Fruit fly (Drosophila melanogaster): ENCODE results near the gene Gnpnat.

The Gnpnat gene

dm6 chr3R:29723048-29723656 lies 14.9 kb upstream of the Gnpnat start, which contains the start of gene Pcd (continued):
- TF ChIP-seq Gsc (GFP tag; IDR thresholded peaks at IDR 0.05) (no peak), dan (GFP tag; IDR thresholded peaks at IDR 0.05) (no peak), CG17829 (tag; optimal IDR thresholded peaks at IDR 0.05) (no peak), fd64A (GFP tag; optimal IDR thresholded peaks at IDR 0.05) (no peak), schlank (tag; optimal IDR thresholded peaks at IDR 0.05) (no peak), BtbVII (GFP tag; optimal IDR thresholded peaks at IDR 0.05) (no peak), Myb (GFP tag; optimal IDR thresholded peaks at IDR 0.05) (no peak), ssp (GFP tag; IDR thresholded peaks at IDR 0.05) (no peak), caup (GFP tag; optimal IDR thresholded peaks at IDR 0.05; ENCODE audit: severe bottlenecking) (no peak), org-1 (GFP tag; optimal IDR thresholded peaks at IDR 0.05) (no peak), crol (GFP tag; IDR thresholded peaks at IDR 0.05) (peak; percentile 91), cad (GFP tag; optimal IDR thresholded peaks at IDR 0.05) (no peak), zf30C (GFP tag; optimal IDR thresholded peaks at IDR 0.05) (no peak), Nf-YC (tag; optimal IDR thresholded peaks at IDR 0.05) (no peak), Neu2 (GFP tag; optimal IDR thresholded peaks at IDR 0.05; ENCODE audit: borderline replicate concordance) (no peak), CG2202 (tag; optimal IDR thresholded peaks at IDR 0.05) (no peak), CG12942 (GFP tag; optimal IDR thresholded peaks at IDR 0.05) (no peak), seq (GFP tag; IDR thresholded peaks at IDR 0.05) (no peak), CG7556 (GFP tag; optimal IDR thresholded peaks at IDR 0.05) (no peak), Sry-β (GFP tag; optimal IDR thresholded peaks at IDR 0.05) (no peak), CG3726 (GFP tag; IDR thresholded peaks at IDR 0.05) (no peak), Dfd (GFP tag; optimal IDR thresholded peaks at IDR 0.05) (no peak), CG14441 (GFP tag; IDR thresholded peaks at IDR 0.05) (no peak), Pdp1 (GFP tag; optimal IDR thresholded peaks at IDR 0.05) (no peak), bsh (GFP tag; optimal IDR thresholded peaks at IDR 0.05) (peak in 1 of 2 experiments; percentile 24), NK7.1 (GFP tag; optimal IDR thresholded peaks at IDR 0.05) (no peak), CG7963 (GFP tag; IDR thresholded peaks at IDR 0.05; ENCODE audit: partially characterized antibody) (no peak), zfh2 (GFP tag; optimal IDR thresholded peaks at IDR 0.05) (no peak), dysf (GFP tag; IDR thresholded peaks at IDR 0.05) (no peak), cwo (GFP tag; optimal IDR thresholded peaks at IDR 0.05) (no peak), cato (GFP tag; optimal IDR thresholded peaks at IDR 0.05; ENCODE audit: borderline replicate concordance) (no peak), CG34422 (GFP tag; IDR thresholded peaks at IDR 0.05) (peak; percentile 14; the same call in 1 of the 3 replicates), CG7745 (tag; optimal IDR thresholded peaks at IDR 0.05) (no peak), CG13296 (GFP tag; optimal IDR thresholded peaks at IDR 0.05) (no peak), prd (optimal IDR thresholded peaks at IDR 0.05) (no peak), prd (GFP tag; IDR thresholded peaks at IDR 0.05) (no peak), Rfx (GFP tag; IDR thresholded peaks at IDR 0.05) (no peak), CG18262 (tag; optimal IDR thresholded peaks at IDR 0.05) (no peak), CG2875 (GFP tag; optimal IDR thresholded peaks at IDR 0.05) (no peak), CG11085 (GFP tag; IDR thresholded peaks at IDR 0.05) (no peak), CG4730 (GFP tag; IDR thresholded peaks at IDR 0.05) (no peak), CG6254 (GFP tag; optimal IDR thresholded peaks at IDR 0.05) (no peak), crc (GFP tag; optimal IDR thresholded peaks at IDR 0.05) (no peak), CG9609 (GFP tag; optimal IDR thresholded peaks at IDR 0.05) (no peak), fu2 (GFP tag; optimal IDR thresholded peaks at IDR 0.05) (no peak), dpn (GFP tag; optimal IDR thresholded peaks at IDR 0.05) (no peak), tgo (GFP tag; IDR thresholded peaks at IDR 0.05) (no peak), br (optimal IDR thresholded peaks at IDR 0.05) (no peak), NfI (GFP tag; optimal IDR thresholded peaks at IDR 0.05) (no peak), odd (GFP tag; optimal IDR thresholded peaks at IDR 0.05) (no peak), cas (GFP tag; IDR thresholded peaks at IDR 0.05) (no peak), nom (GFP tag; optimal IDR thresholded peaks at IDR 0.05) (peak; percentile 52)
